Fruit fly (Drosophila melanogaster) Kc167 (cell line): ENCODE results near the gene CG4619.

Source experiments
- Myc ChIP-seq: fragments of >200 bp; optimal IDR thresholded peaks from 2 replicates; lab custom pipeline; 2017; ENCODE audit warnings: missing external identifiers
- Sin3A ChIP-seq: fragments of >200 bp; optimal IDR thresholded peaks from 2 replicates; lab custom pipeline; 2018; ENCODE audit warnings: missing external identifiers
- h ChIP-seq: fragments of >200 bp; optimal IDR thresholded peaks from 3 replicates; lab custom pipeline; 2018; ENCODE audit warnings: missing external identifiers
- insv ChIP-seq: fragments of >200 bp; optimal IDR thresholded peaks from 3 replicates; lab custom pipeline; 2018; ENCODE audit warnings: missing external identifiers
- psq ChIP-seq: fragments of >200 bp; optimal IDR thresholded peaks from 2 replicates; lab custom pipeline; 2017; ENCODE audit warnings: missing external identifiers
- ttk ChIP-seq: sonication (Bioruptor generic); optimal IDR thresholded peaks from 2 replicates; lab custom pipeline; 2017; ENCODE audit warnings: missing external identifiers

DNA sequence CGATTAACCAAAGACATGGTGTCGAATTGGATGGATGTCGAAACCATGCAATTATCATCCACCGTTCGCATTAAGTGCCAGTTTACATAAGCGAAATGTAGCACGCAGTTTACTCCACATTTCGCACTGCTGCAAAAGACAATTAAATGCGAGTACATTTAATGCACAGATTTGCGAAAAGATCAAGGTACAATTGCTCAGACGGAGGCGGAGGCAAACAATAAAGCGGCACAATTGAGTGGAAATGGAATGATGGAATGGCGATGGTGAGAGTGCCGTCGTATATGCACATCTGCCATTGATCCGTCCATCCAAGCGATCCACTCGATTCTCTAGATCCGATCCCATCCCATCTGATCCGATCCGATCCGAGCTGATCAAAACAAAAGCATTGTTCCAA is 6.4 kb downstream of the CG4619 start:
- TF ChIP-seq h (lab: Kevin White, UChicago) (no peak), Sin3A (lab: Kevin White, UChicago) (no peak), psq (no peak), ttk (lab: Kevin White, UChicago) (no peak), insv (no peak), Myc (lab: Kevin White, UChicago) (no peak)
